Fruit fly (Drosophila melanogaster): Measurements from ENCODE around the gene CG17233.
A peak's percentile ranks its signal among the peaks of the same experiment; 100 is the strongest.

Gene CG17233

dm6 chr3L:20231369-20231768, 10.3 kb downstream of the CG17233 start, which contains the start of gene CG13813:
Gene CG13813, plus strand, starts transcription at chr3L:20231669.
- TF ChIP-seq CG32121 (GFP tag; IDR thresholded peaks at IDR 0.05) (no peak), EcR (GFP tag; optimal IDR thresholded peaks at IDR 0.05) (no peak), CG4496 (GFP tag; IDR thresholded peaks at IDR 0.05) (no peak), CG13204 (GFP tag; optimal IDR thresholded peaks at IDR 0.05) (no peak), CG15710 (tag; optimal IDR thresholded peaks at IDR 0.05) (no peak), CG17806 (tag; optimal IDR thresholded peaks at IDR 0.05) (no peak), Ets98B (GFP tag; IDR thresholded peaks at IDR 0.05) (no peak), Snoo (tag; optimal IDR thresholded peaks at IDR 0.05) (no peak), CG8301 (tag; optimal IDR thresholded peaks at IDR 0.05) (no peak), CG9948 (tag; optimal IDR thresholded peaks at IDR 0.05) (no peak), D1 (tag; optimal IDR thresholded peaks at IDR 0.05) (no peak), CG8159 (tag; optimal IDR thresholded peaks at IDR 0.05) (no peak), CG14655 (GFP tag; optimal IDR thresholded peaks at IDR 0.05) (no peak), CG10348 (GFP tag; IDR thresholded peaks at IDR 0.05) (no peak), CG12605 (GFP tag; IDR thresholded peaks at IDR 0.05) (no peak)

dm6 chr3L:20230178-20230775, 11.4 kb downstream of the CG17233 start:
- peak; percentile 97 for TF ChIP-seq EcR (GFP tag; optimal IDR thresholded peaks at IDR 0.05)
- no peak for TF ChIP-seq CG32121 (GFP tag; IDR thresholded peaks at IDR 0.05)

- TF ChIP-seq CG8159 (tag; optimal IDR thresholded peaks at IDR 0.05) (no peak), Pif1A (GFP tag; optimal IDR thresholded peaks at IDR 0.05) (no peak), CG13204 (GFP tag; optimal IDR thresholded peaks at IDR 0.05) (no peak), CG32121 (GFP tag; IDR thresholded peaks at IDR 0.05) (no peak), rn (GFP tag; IDR thresholded peaks at IDR 0.05) (no peak), Snoo (tag; optimal IDR thresholded peaks at IDR 0.05) (no peak), CG8301 (tag; optimal IDR thresholded peaks at IDR 0.05) (no peak), CG9948 (tag; optimal IDR thresholded peaks at IDR 0.05) (no peak), fd96Ca (GFP tag; IDR thresholded peaks at IDR 0.05) (no peak), Pif1B (GFP tag; optimal IDR thresholded peaks at IDR 0.05) (no peak), CG15710 (tag; optimal IDR thresholded peaks at IDR 0.05) (no peak), D1 (tag; optimal IDR thresholded peaks at IDR 0.05) (no peak), CG34367 (tag; optimal IDR thresholded peaks at IDR 0.05) (no peak), CG17806 (tag; optimal IDR thresholded peaks at IDR 0.05) (no peak), CG10348 (GFP tag; IDR thresholded peaks at IDR 0.05) (no peak), Ets98B (GFP tag; IDR thresholded peaks at IDR 0.05) (no peak), EcR (GFP tag; optimal IDR thresholded peaks at IDR 0.05) (no peak), CG4496 (GFP tag; IDR thresholded peaks at IDR 0.05) (no peak), gl (tag; optimal IDR thresholded peaks at IDR 0.05) (no peak), CG14655 (GFP tag; optimal IDR thresholded peaks at IDR 0.05) (no peak)
Observed at dm6 chr3L:20226153-20226552, 15.6 kb downstream of the CG17233 start.

- TF ChIP-seq CG32121 (GFP tag; IDR thresholded peaks at IDR 0.05): no peak
- no peak for TF ChIP-seq CG8301 (tag; optimal IDR thresholded peaks at IDR 0.05)
- TF ChIP-seq Ets98B (GFP tag; IDR thresholded peaks at IDR 0.05): no peak
- TF ChIP-seq CG4496 (GFP tag; IDR thresholded peaks at IDR 0.05): no peak
- TF ChIP-seq D1 (tag; optimal IDR thresholded peaks at IDR 0.05): no peak
Observed at dm6 chr3L:20223398-20223951, 18.2 kb downstream of the CG17233 start, which contains the start of gene CG17147. Gene CG17147, plus strand, starts transcription at chr3L:20223932.

- TF ChIP-seq rn (GFP tag; IDR thresholded peaks at IDR 0.05) (no peak), CG10348 (GFP tag; IDR thresholded peaks at IDR 0.05) (no peak), CG32121 (GFP tag; IDR thresholded peaks at IDR 0.05) (no peak), CG13204 (GFP tag; optimal IDR thresholded peaks at IDR 0.05) (no peak), CG4496 (GFP tag; IDR thresholded peaks at IDR 0.05) (no peak), fd96Ca (GFP tag; IDR thresholded peaks at IDR 0.05) (no peak), CG9948 (tag; optimal IDR thresholded peaks at IDR 0.05) (no peak), Snoo (tag; optimal IDR thresholded peaks at IDR 0.05) (no peak)
Observed at dm6 chr3L:20222617-20223016, 19.1 kb downstream of the CG17233 start.

- no peak for TF ChIP-seq CG34367 (tag; optimal IDR thresholded peaks at IDR 0.05)
- no peak for TF ChIP-seq rn (GFP tag; IDR thresholded peaks at IDR 0.05)
- no peak for TF ChIP-seq CG4496 (GFP tag; IDR thresholded peaks at IDR 0.05)
- TF ChIP-seq CG9948 (tag; optimal IDR thresholded peaks at IDR 0.05): no peak
- no peak for TF ChIP-seq CG17806 (tag; optimal IDR thresholded peaks at IDR 0.05)
- TF ChIP-seq fd96Ca (GFP tag; IDR thresholded peaks at IDR 0.05): no peak
- TF ChIP-seq Pif1A (GFP tag; optimal IDR thresholded peaks at IDR 0.05): no peak
- TF ChIP-seq CG8301 (tag; optimal IDR thresholded peaks at IDR 0.05): no peak
Observed at dm6 chr3L:20221412-20221864, 20.3 kb downstream of the CG17233 start, which contains the start of gene CG17145. Gene CG17145, plus strand, starts transcription at chr3L:20221814.

- no peak for TF ChIP-seq fd96Ca (GFP tag; IDR thresholded peaks at IDR 0.05)
- TF ChIP-seq D1 (tag; optimal IDR thresholded peaks at IDR 0.05): peak; percentile 83
Observed at dm6 chr3L:20220918-20221317, 20.8 kb downstream of the CG17233 start.
